Worm (Caenorhabditis elegans): Measurements from ENCODE around the gene ZK792.5.

DNA sequence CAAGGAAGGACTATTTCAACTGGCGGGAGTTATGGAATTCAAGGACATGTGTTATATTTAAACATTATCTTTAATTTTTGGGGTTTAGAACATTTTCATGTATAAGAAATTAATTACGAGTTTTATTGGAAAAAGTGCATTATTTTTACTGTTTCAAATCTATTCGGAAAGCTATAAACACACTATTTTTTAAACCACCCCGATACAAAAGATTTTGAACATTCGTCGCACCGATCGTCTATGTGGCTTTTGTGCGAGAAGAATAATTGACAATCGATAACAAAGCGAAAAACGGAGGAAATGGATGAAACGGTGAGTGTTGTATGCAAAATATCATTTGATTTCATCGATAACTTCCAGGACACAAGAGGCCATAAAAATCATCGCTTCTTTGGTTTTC is 22.9 kb downstream of the ZK792.5 start, which contains the start of gene ZK809.9:
- no peak for TF ChIP-seq F13H6.1 (tag; optimal IDR thresholded peaks at IDR 0.05)
- no peak for TF ChIP-seq egl-27 (tag; optimal IDR thresholded peaks at IDR 0.05)
- no peak for TF ChIP-seq ama-1 (optimal IDR thresholded peaks at IDR 0.05)
- TF ChIP-seq lin-13 (GFP tag; optimal IDR thresholded peaks at IDR 0.05) = no peak
- no peak for TF ChIP-seq nhr-21 (tag; optimal IDR thresholded peaks at IDR 0.05)
- no peak for TF ChIP-seq elt-3 (tag; optimal IDR thresholded peaks at IDR 0.05)
- no peak for TF ChIP-seq alr-1 (tag; optimal IDR thresholded peaks at IDR 0.05)
- TF ChIP-seq crh-2 (tag; optimal IDR thresholded peaks at IDR 0.05) = no peak
- TF ChIP-seq nhr-237 (tag; optimal IDR thresholded peaks at IDR 0.05) = no peak
- TF ChIP-seq nhr-12 (tag; optimal IDR thresholded peaks at IDR 0.05) = no peak

All from whole organism, L2 larva.